Fruit fly (Drosophila melanogaster): ENCODE data around the gene Dscam4.

Gene Dscam4

dm6 chr3L:8315141-8315816 lies 76.8 kb downstream of the Dscam4 start, which contains the start of gene Cpsf6 (continued):
- TF ChIP-seq CG1529 (GFP tag; optimal IDR thresholded peaks at IDR 0.05) (peak; percentile 3), CG4707 (GFP tag; optimal IDR thresholded peaks at IDR 0.05) (no peak), maf-S (GFP tag; optimal IDR thresholded peaks at IDR 0.05) (no peak), CG15514 (GFP tag; optimal IDR thresholded peaks at IDR 0.05) (peak; percentile 80), CTCF (GFP tag; optimal IDR thresholded peaks at IDR 0.05) (peak; percentile 4), bsh (GFP tag; optimal IDR thresholded peaks at IDR 0.05) (peak in 1 of 2 experiments; percentile 74), CG7839 (tag; optimal IDR thresholded peaks at IDR 0.05) (peak; percentile 67), vvl (GFP tag; IDR thresholded peaks at IDR 0.05) (peak; percentile 78), vfl (GFP tag; optimal IDR thresholded peaks at IDR 0.05) (peak; percentile 29), chm (GFP tag; IDR thresholded peaks at IDR 0.05) (peak; percentile 50), CG7987 (GFP tag; optimal IDR thresholded peaks at IDR 0.05) (no peak), CG14441 (GFP tag; IDR thresholded peaks at IDR 0.05) (peak; percentile 48), toy (GFP tag; IDR thresholded peaks at IDR 0.05) (no peak), Tbp (GFP tag; optimal IDR thresholded peaks at IDR 0.05) (peak; percentile 27), CG2199 (GFP tag; IDR thresholded peaks at IDR 0.05) (no peak), Antp (GFP tag; optimal IDR thresholded peaks at IDR 0.05) (no peak), Adf1 (GFP tag; IDR thresholded peaks at IDR 0.05) (peak; percentile 48; the same call in 1 of the 2 replicates), Dbx (GFP tag; IDR thresholded peaks at IDR 0.05) (0 out of 3 replicates have a peak, but pooled peaks have one; percentile 51), Max (GFP tag; optimal IDR thresholded peaks at IDR 0.05) (peak; percentile 51), tap (tag; optimal IDR thresholded peaks at IDR 0.05) (no peak), Scr (GFP tag; IDR thresholded peaks at IDR 0.05; ENCODE audit: partially characterized antibody) (no peak; the same call in 1 of the 2 replicates), CG1832 (GFP tag; optimal IDR thresholded peaks at IDR 0.05) (peak; percentile 88), Doc3 (GFP tag; IDR thresholded peaks at IDR 0.05; ENCODE audit: partially characterized antibody) (no peak), lola (GFP tag; optimal IDR thresholded peaks at IDR 0.05) (peak in 1 of 3 experiments; percentile 62), CG17186 (GFP tag; optimal IDR thresholded peaks at IDR 0.05) (peak; percentile 54), sens-2 (GFP tag; IDR thresholded peaks at IDR 0.05) (peak; percentile 68), Gug (GFP tag; IDR thresholded peaks at IDR 0.05) (no peak), en (GFP tag; optimal IDR thresholded peaks at IDR 0.05) (no peak), MTF-1 (GFP tag; optimal IDR thresholded peaks at IDR 0.05; ENCODE audit: borderline replicate concordance) (no peak), Fer2 (tag; optimal IDR thresholded peaks at IDR 0.05) (peak; percentile 27), CG33557 (GFP tag; optimal IDR thresholded peaks at IDR 0.05) (peak; percentile 59), CG34224 (GFP tag; IDR thresholded peaks at IDR 0.05; ENCODE audit: partially characterized antibody) (peak; percentile 36; the same call in 1 of the 3 replicates), chif (GFP tag; optimal IDR thresholded peaks at IDR 0.05) (peak in 1 of 2 experiments; percentile 17), CG3163 (GFP tag; optimal IDR thresholded peaks at IDR 0.05) (no peak), gfzf (GFP tag; optimal IDR thresholded peaks at IDR 0.05) (peak; percentile 79), trh (GFP tag; optimal IDR thresholded peaks at IDR 0.05) (no peak), Chrac-16 (GFP tag; optimal IDR thresholded peaks at IDR 0.05) (peak; percentile 61), CG8765 (GFP tag; IDR thresholded peaks at IDR 0.05) (peak; percentile 50; the same call in 1 of the 2 replicates), fd64A (GFP tag; optimal IDR thresholded peaks at IDR 0.05) (no peak), CG14050 (GFP tag; IDR thresholded peaks at IDR 0.05) (peak; percentile 61; the same call in 2 of the 3 replicates), Jarid2 (GFP tag; optimal IDR thresholded peaks at IDR 0.05) (no peak), CG3407 (GFP tag; optimal IDR thresholded peaks at IDR 0.05) (no peak), CG6683 (GFP tag; optimal IDR thresholded peaks at IDR 0.05) (no peak), CG10431 (GFP tag; optimal IDR thresholded peaks at IDR 0.05) (no peak), mam (GFP tag; optimal IDR thresholded peaks at IDR 0.05) (peak; percentile 30), stc (GFP tag; IDR thresholded peaks at IDR 0.05) (no peak), CG15696 (tag; optimal IDR thresholded peaks at IDR 0.05) (peak; percentile 74), CG1602 (GFP tag; optimal IDR thresholded peaks at IDR 0.05) (peak; percentile 74), Oli (tag; optimal IDR thresholded peaks at IDR 0.05) (peak; percentile 39)
